Worm (Caenorhabditis elegans) whole organism, L1 larva: ENCODE results near the gene C11H1.5.

Source experiments
- C16A3.4 ChIP-seq: fragments of 150-350 bp; optimal IDR thresholded peaks from 2 replicates; lab custom pipeline; 2014; ENCODE audit warnings: missing biosample characterization, missing genetic modification characterization
- C34B4.2 ChIP-seq: sonication (generic microtip); optimal IDR thresholded peaks from 2 replicates; lab custom pipeline; 2017; ENCODE audit warnings: mild to moderate bottlenecking, missing genetic modification characterization, missing compliant biosample characterization
- F16B12.6 ChIP-seq: fragments of 150-350 bp; optimal IDR thresholded peaks from 2 replicates; lab custom pipeline; 2014; ENCODE audit warnings: missing biosample characterization, missing genetic modification characterization
- Y116A8C.19 ChIP-seq: sonication (generic microtip); optimal IDR thresholded peaks from 2 replicates; lab custom pipeline; 2016; ENCODE audit warnings: missing compliant biosample characterization, missing genetic modification characterization, borderline replicate concordance
- aha-1 ChIP-seq: fragments of 150-350 bp; optimal IDR thresholded peaks from 2 replicates; lab custom pipeline; 2014; ENCODE audit warnings: missing biosample characterization, missing genetic modification characterization
- alr-1 ChIP-seq: fragments of 200-800 bp; sonication (Bioruptor generic); optimal IDR thresholded peaks from 2 replicates; lab custom pipeline; 2018; ENCODE audit warnings: borderline replicate concordance, mild to moderate bottlenecking, missing genetic modification characterization, missing compliant biosample characterization
- ceh-8 ChIP-seq: fragments of 200-800 bp; sonication (Bioruptor generic); optimal IDR thresholded peaks from 2 replicates; lab custom pipeline; 2018; ENCODE audit warnings: mild to moderate bottlenecking, missing genetic modification characterization, moderate library complexity, missing compliant biosample characterization
- ceh-82 ChIP-seq, 3 experiments: fragments of 150-350 bp in 1 of 3; sonication (generic microtip) in 2 of 3; optimal IDR thresholded peaks; 2 replicates each; lab custom pipeline; 2014 to 2017; ENCODE audit warnings: missing biosample characterization in 3 of 3, missing genetic modification characterization in 3 of 3
- dpl-1 ChIP-seq, 3 experiments: fragments of 150-350 bp in 2 of 3; sonication (generic microtip) in 1 of 3; optimal IDR thresholded peaks; 2 replicates each; lab custom pipeline; 2014 to 2017; ENCODE audit warnings: missing biosample characterization in 3 of 3, missing genetic modification characterization in 3 of 3, missing genetic modification reagents in 3 of 3
- dsc-1 ChIP-seq: sonication (generic microtip); optimal IDR thresholded peaks from 2 replicates; lab custom pipeline; 2016; ENCODE audit warnings: mild to moderate bottlenecking, missing genetic modification characterization, missing compliant biosample characterization
- efl-1 ChIP-seq, 4 experiments: fragments of 150-350 bp; optimal IDR thresholded peaks in 3 of 4; peaks in 1 of 4; 1 replicate in 1 of 4; 2 replicates in 3 of 4; lab custom pipeline; 2014; ENCODE audit warnings: missing biosample characterization in 2 of 4, missing genetic modification characterization in 2 of 4, missing genetic modification reagents in 2 of 4
- efl-3 ChIP-seq: fragments of 200-800 bp; sonication (Bioruptor generic); optimal IDR thresholded peaks from 2 replicates; lab custom pipeline; 2018; ENCODE audit warnings: mild to moderate bottlenecking, missing genetic modification characterization, missing compliant biosample characterization
- egl-27 ChIP-seq, 2 experiments: fragments of 150-350 bp in 1 of 2; sonication (generic microtip); optimal IDR thresholded peaks; 3 replicates each; lab custom pipeline; 2017 to 2018; ENCODE audit warnings: missing biosample characterization in 2 of 2, missing genetic modification characterization in 2 of 2, missing genetic modification reagents in 2 of 2
- elt-2 ChIP-seq: sonication (generic microtip); optimal IDR thresholded peaks from 2 replicates; lab custom pipeline; 2016; ENCODE audit warnings: missing genetic modification characterization, mild to moderate bottlenecking, inconsistent platforms, missing compliant biosample characterization, missing genetic modification reagents
- ets-5 ChIP-seq: fragments of 200-800 bp; sonication (Bioruptor generic); IDR thresholded peaks from 2 replicates; pipeline ENCODE4 v1.3.6; 2022; ENCODE audit warnings: missing genetic modification characterization, missing compliant biosample characterization
- fkh-4 ChIP-seq: sonication (generic microtip); optimal IDR thresholded peaks from 2 replicates; lab custom pipeline; 2016; ENCODE audit warnings: missing compliant biosample characterization, missing genetic modification characterization, borderline replicate concordance
- fos-1 ChIP-seq: fragments of 150-350 bp; optimal IDR thresholded peaks from 2 replicates; lab custom pipeline; 2014; ENCODE audit warnings: missing biosample characterization, missing genetic modification characterization
- hlh-17 ChIP-seq: fragments of 200-800 bp; sonication (Bioruptor generic); optimal IDR thresholded peaks from 2 replicates; lab custom pipeline; 2018; ENCODE audit warnings: missing genetic modification characterization, mild to moderate bottlenecking, missing compliant biosample characterization, moderate library complexity, borderline replicate concordance
- jun-1 ChIP-seq: fragments of 150-350 bp; optimal IDR thresholded peaks from 2 replicates; lab custom pipeline; 2014; ENCODE audit warnings: missing biosample characterization, missing genetic modification reagents, missing genetic modification characterization
- lin-13 ChIP-seq: fragments of 150-350 bp; optimal IDR thresholded peaks from 2 replicates; lab custom pipeline; 2014; ENCODE audit warnings: missing biosample characterization, missing genetic modification reagents, missing genetic modification characterization
- lin-35 ChIP-seq, 2 experiments: fragments of 150-350 bp; optimal IDR thresholded peaks; 2 replicates each; lab custom pipeline; 2014; ENCODE audit warnings: missing biosample characterization in 2 of 2, missing genetic modification characterization in 2 of 2, missing genetic modification reagents in 2 of 2
- lin-39 ChIP-seq: fragments of 150-350 bp; optimal IDR thresholded peaks from 2 replicates; lab custom pipeline; 2014; ENCODE audit warnings: missing biosample characterization, missing genetic modification reagents, missing genetic modification characterization
- lir-3 ChIP-seq: sonication (generic microtip); optimal IDR thresholded peaks from 2 replicates; lab custom pipeline; 2016; ENCODE audit warnings: mild to moderate bottlenecking, missing genetic modification characterization, moderate library complexity, missing compliant biosample characterization; ENCODE audit not compliant: poor library complexity
- lsy-2 ChIP-seq, 2 experiments: fragments of 150-350 bp; optimal IDR thresholded peaks; 2 replicates each; lab custom pipeline; 2014; ENCODE audit warnings: missing biosample characterization in 2 of 2, missing genetic modification characterization in 2 of 2
- mef-2 ChIP-seq: fragments of 150-350 bp; optimal IDR thresholded peaks from 2 replicates; lab custom pipeline; 2014; ENCODE audit warnings: missing biosample characterization, missing genetic modification characterization
- nhr-11 ChIP-seq: fragments of 150-350 bp; optimal IDR thresholded peaks from 2 replicates; lab custom pipeline; 2014; ENCODE audit warnings: missing biosample characterization, missing genetic modification characterization
- nhr-12 ChIP-seq: sonication (generic microtip); optimal IDR thresholded peaks from 2 replicates; lab custom pipeline; 2017; ENCODE audit warnings: missing biosample characterization, missing genetic modification characterization
- nhr-20 ChIP-seq: sonication (generic microtip); optimal IDR thresholded peaks from 2 replicates; lab custom pipeline; 2016; ENCODE audit warnings: mild to moderate bottlenecking, missing genetic modification characterization, missing compliant biosample characterization
- nhr-237 ChIP-seq: fragments of 150-350 bp; optimal IDR thresholded peaks from 2 replicates; lab custom pipeline; 2014; ENCODE audit warnings: missing biosample characterization, missing genetic modification characterization
- nhr-47 ChIP-seq: sonication (generic microtip); optimal IDR thresholded peaks from 2 replicates; lab custom pipeline; 2016; ENCODE audit warnings: mild to moderate bottlenecking, missing genetic modification characterization, moderate library complexity, missing compliant biosample characterization
- nhr-77 ChIP-seq: fragments of 150-350 bp; optimal IDR thresholded peaks from 2 replicates; lab custom pipeline; 2014; ENCODE audit warnings: missing biosample characterization, missing genetic modification characterization
- nhr-84 ChIP-seq: sonication (generic microtip); optimal IDR thresholded peaks from 2 replicates; lab custom pipeline; 2017; ENCODE audit warnings: missing biosample characterization, missing genetic modification characterization
- pag-3 ChIP-seq: sonication (generic microtip); optimal IDR thresholded peaks from 2 replicates; lab custom pipeline; 2017; ENCODE audit warnings: missing genetic modification characterization, mild to moderate bottlenecking, missing compliant biosample characterization, antibody characterized with exemption, borderline replicate concordance; ENCODE audit not compliant: insufficient read depth
- pqm-1 ChIP-seq: sonication (generic microtip); optimal IDR thresholded peaks from 3 replicates; lab custom pipeline; 2017; ENCODE audit warnings: missing biosample characterization, missing genetic modification characterization
- rnt-1 ChIP-seq: sonication (generic microtip); optimal IDR thresholded peaks from 2 replicates; lab custom pipeline; 2016; ENCODE audit warnings: mild to moderate bottlenecking, missing genetic modification characterization, moderate library complexity, missing compliant biosample characterization
- skn-1 ChIP-seq: fragments of 150-350 bp; optimal IDR thresholded peaks from 2 replicates; lab custom pipeline; 2014; ENCODE audit warnings: missing biosample characterization, missing genetic modification characterization
- snu-23 ChIP-seq: sonication (generic microtip); optimal IDR thresholded peaks from 2 replicates; lab custom pipeline; 2016; ENCODE audit warnings: missing genetic modification characterization, missing compliant biosample characterization
- sup-37 ChIP-seq: fragments of 200-800 bp; sonication (Bioruptor generic); optimal IDR thresholded peaks from 2 replicates; lab custom pipeline; 2018; ENCODE audit warnings: mild to moderate bottlenecking, missing genetic modification characterization, missing compliant biosample characterization
- swsn-7 ChIP-seq: sonication (generic microtip); optimal IDR thresholded peaks from 2 replicates; lab custom pipeline; 2016; ENCODE audit warnings: missing genetic modification characterization, missing compliant biosample characterization
- tbx-2 ChIP-seq: sonication (generic microtip); optimal IDR thresholded peaks from 2 replicates; lab custom pipeline; 2016; ENCODE audit warnings: missing genetic modification characterization, missing compliant biosample characterization
- unc-130 ChIP-seq: fragments of 150-350 bp; optimal IDR thresholded peaks from 2 replicates; lab custom pipeline; 2017; ENCODE audit warnings: missing biosample characterization, missing genetic modification characterization, inconsistent platforms
- unc-62 ChIP-seq: fragments of 150-350 bp; optimal IDR thresholded peaks from 2 replicates; lab custom pipeline; 2014; ENCODE audit warnings: missing biosample characterization, missing genetic modification reagents, missing genetic modification characterization

The C11H1.5 gene

ce11 chrX:14303078-14303477, at the start of gene C11H1.5:
Gene C11H1.5 (minus strand): TSS chrX:14303178.
- TF ChIP-seq sup-37 (GFP tag; lab: Kevin White, UChicago) (no peak), swsn-7 (tag; lab: Kevin White, UChicago) (no peak), tbx-2 (tag; lab: Kevin White, UChicago) (no peak), mef-2 (tag; lab: Kevin White, UChicago) (no peak), jun-1 (tag; lab: Kevin White, UChicago) (no peak), ceh-8 (no peak), ets-5 (GFP tag; lab: Robert Waterston, UW) (no peak), efl-3 (GFP tag; lab: Kevin White, UChicago) (no peak), nhr-237 (tag; lab: Kevin White, UChicago) (no peak), lin-39 (tag; lab: Kevin White, UChicago) (no peak), ceh-82 (tag; optimal IDR thresholded peaks at IDR 0.05; lab: Kevin White, UChicago) (no peak), aha-1 (tag; lab: Kevin White, UChicago) (no peak), snu-23 (GFP tag; lab: Kevin White, UChicago) (no peak), fkh-4 (tag; lab: Kevin White, UChicago) (no peak), alr-1 (tag; lab: Kevin White, UChicago) (no peak), egl-27 (tag; optimal IDR thresholded peaks at IDR 0.05; lab: Kevin White, UChicago) (no peak), unc-130 (tag; lab: Kevin White, UChicago) (no peak), dsc-1 (tag; lab: Kevin White, UChicago) (no peak), rnt-1 (no peak), dpl-1 (GFP tag; optimal IDR thresholded peaks at IDR 0.05; lab: Kevin White, UChicago) (no peak)

- TF ChIP-seq nhr-12 (tag; lab: Kevin White, UChicago) (no peak), nhr-20 (tag; lab: Kevin White, UChicago) (peak; percentile 5), lin-35 (GFP tag; optimal IDR thresholded peaks at IDR 0.05; lab: Kevin White, UChicago) (peak; percentile 2 to 30), fos-1 (tag; lab: Kevin White, UChicago) (peak; percentile 31), rnt-1 (peak; percentile 26), F16B12.6 (tag; lab: Kevin White, UChicago) (peak; percentile 77), efl-1 (optimal IDR thresholded peaks at IDR 0.05; lab: Kevin White, UChicago) (peak; percentile 3 to 20), efl-1 (GFP tag; optimal IDR thresholded peaks at IDR 0.05 in 1 of 2; lab: Kevin White, UChicago) (no peak), pag-3 (tag; lab: Kevin White, UChicago) (no peak), lsy-2 (tag; optimal IDR thresholded peaks at IDR 0.05; lab: Kevin White, UChicago) (peak in 1 of 2 experiments; percentile 49), unc-130 (tag; lab: Kevin White, UChicago) (no peak)
Measured at ce11 chrX:14349690-14350168, 46.8 kb upstream of the C11H1.5 start, which contains the start of gene wdr-5.2. Gene wdr-5.2 (plus strand): TSS chrX:14350118.

- TF ChIP-seq C34B4.2 (tag; lab: Kevin White, UChicago) (no peak), lir-3 (tag; lab: Kevin White, UChicago) (no peak), skn-1 (tag; lab: Kevin White, UChicago) (no peak), nhr-47 (tag; lab: Kevin White, UChicago) (no peak), nhr-84 (tag; lab: Kevin White, UChicago) (no peak), mef-2 (tag; lab: Kevin White, UChicago) (no peak), lin-13 (GFP tag; lab: Kevin White, UChicago) (no peak), swsn-7 (tag; lab: Kevin White, UChicago) (no peak), lin-35 (GFP tag; optimal IDR thresholded peaks at IDR 0.05; lab: Kevin White, UChicago) (no peak), nhr-11 (tag; lab: Kevin White, UChicago) (no peak), unc-62 (GFP tag; lab: Kevin White, UChicago) (no peak), nhr-77 (tag; lab: Kevin White, UChicago) (no peak), hlh-17 (no peak), C16A3.4 (no peak), Y116A8C.19 (tag; lab: Kevin White, UChicago) (no peak), nhr-237 (tag; lab: Kevin White, UChicago) (no peak), elt-2 (tag; lab: Kevin White, UChicago) (no peak), fos-1 (tag; lab: Kevin White, UChicago) (no peak), nhr-20 (tag; lab: Kevin White, UChicago) (no peak), pqm-1 (no peak)
Measured at ce11 chrX:14347573-14347972, 44.6 kb upstream of the C11H1.5 start, which contains the start of gene K04G11.3. Gene K04G11.3 (minus strand): TSS chrX:14347673.
